Worm (Caenorhabditis elegans) whole organism, L2 larva: ENCODE results near the gene str-10.

Experiments
- F13H6.1 ChIP-seq: sonication (generic microtip); optimal IDR thresholded peaks from 2 replicates; lab custom pipeline; 2016; ENCODE audit warnings: missing genetic modification characterization, missing compliant biosample characterization
- ZK546.5 ChIP-seq: sonication (generic microtip); optimal IDR thresholded peaks from 2 replicates; lab custom pipeline; 2017; ENCODE audit warnings: missing biosample characterization, missing genetic modification characterization
- ama-1 ChIP-seq: fragments of 150-350 bp; optimal IDR thresholded peaks from 2 replicates; lab custom pipeline; 2018; ENCODE audit warnings: inconsistent platforms
- blmp-1 ChIP-seq: sonication (generic microtip); optimal IDR thresholded peaks from 2 replicates; lab custom pipeline; 2017; ENCODE audit warnings: missing genetic modification characterization, mild to moderate bottlenecking, missing compliant biosample characterization, antibody characterized with exemption, moderate library complexity; ENCODE audit not compliant: insufficient read depth
- lin-11 ChIP-seq: fragments of 150-350 bp; sonication (generic microtip); optimal IDR thresholded peaks from 2 replicates; lab custom pipeline; 2014; ENCODE audit warnings: missing biosample characterization, missing genetic modification characterization, inconsistent platforms, mixed read lengths
- mdl-1 ChIP-seq, 2 experiments: fragments of 150-350 bp in 1 of 2; sonication (generic microtip) in 1 of 2; optimal IDR thresholded peaks; 2 replicates each; lab custom pipeline; 2017; ENCODE audit warnings: missing biosample characterization in 2 of 2, missing genetic modification characterization in 2 of 2
- nhr-23 ChIP-seq: fragments of 150-350 bp; optimal IDR thresholded peaks from 2 replicates; lab custom pipeline; 2014; ENCODE audit warnings: missing biosample characterization, missing genetic modification reagents, missing genetic modification characterization
- peb-1 ChIP-seq: fragments of 150-350 bp; optimal IDR thresholded peaks from 2 replicates; lab custom pipeline; 2014; ENCODE audit warnings: missing biosample characterization, missing genetic modification characterization
- skn-1 ChIP-seq: sonication (generic microtip); optimal IDR thresholded peaks from 2 replicates; lab custom pipeline; 2017; ENCODE audit warnings: missing biosample characterization, missing genetic modification characterization
- snpc-4 ChIP-seq: fragments of 150-350 bp; optimal IDR thresholded peaks from 2 replicates; lab custom pipeline; 2014; ENCODE audit warnings: missing biosample characterization, missing genetic modification characterization
- ztf-4 ChIP-seq: fragments of 150-350 bp; optimal IDR thresholded peaks from 2 replicates; lab custom pipeline; 2014; ENCODE audit warnings: missing biosample characterization, missing genetic modification characterization

DNA sequence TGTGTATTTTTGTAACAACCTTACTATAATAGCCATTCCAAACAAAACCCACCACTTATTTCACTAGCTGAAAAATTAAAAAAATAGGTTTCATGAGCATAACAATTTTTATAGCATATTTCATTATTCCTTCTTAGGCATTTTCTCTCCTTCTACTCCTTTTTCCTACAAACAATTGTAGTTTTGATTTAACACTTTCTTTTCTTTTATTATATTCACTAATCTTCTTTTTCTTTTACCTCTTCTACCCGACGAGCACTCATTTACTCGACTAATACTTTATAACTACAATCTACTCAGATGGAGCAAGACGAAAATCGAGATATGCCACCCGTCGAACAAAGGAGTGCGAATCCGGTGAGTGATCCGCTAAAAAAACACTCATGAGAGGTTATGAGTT, 34.2 kb upstream of the str-10 start, which contains the start of gene C53C7.3:
- TF ChIP-seq ZK546.5 (tag; lab: Kevin White, UChicago) = no peak
- no peak for TF ChIP-seq F13H6.1 (tag; lab: Kevin White, UChicago)
- TF ChIP-seq mdl-1 (tag; optimal IDR thresholded peaks at IDR 0.05; lab: Kevin White, UChicago) = no peak
- TF ChIP-seq snpc-4 (tag; lab: Kevin White, UChicago) = no peak
- TF ChIP-seq skn-1 (tag; lab: Kevin White, UChicago) = no peak
- TF ChIP-seq peb-1 (tag; lab: Kevin White, UChicago) = no peak
- TF ChIP-seq ztf-4 (tag; lab: Kevin White, UChicago) = no peak
- no peak for TF ChIP-seq blmp-1 (tag; lab: Kevin White, UChicago)
- no peak for TF ChIP-seq nhr-23 (tag; lab: Kevin White, UChicago)
- TF ChIP-seq ama-1 (lab: Kevin White, UChicago) = no peak
- no peak for TF ChIP-seq lin-11
